Worm (Caenorhabditis elegans) whole organism, early embryonic: Measurements from ENCODE around the gene B0281.1.

Experiments used
- B0310.2 ChIP-seq: sonication (generic microtip); optimal IDR thresholded peaks from 2 replicates; lab custom pipeline; 2016; ENCODE audit warnings: mild to moderate bottlenecking, missing genetic modification characterization, missing compliant biosample characterization
- F13C5.2 ChIP-seq: sonication (generic microtip); optimal IDR thresholded peaks from 2 replicates; lab custom pipeline; 2017; ENCODE audit warnings: mild to moderate bottlenecking, missing genetic modification characterization, inconsistent platforms, missing compliant biosample characterization
- aly-1 ChIP-seq: sonication (generic microtip); optimal IDR thresholded peaks from 2 replicates; lab custom pipeline; 2016; ENCODE audit warnings: missing genetic modification characterization, missing compliant biosample characterization
- ama-1 ChIP-seq: fragments of 150-350 bp; optimal IDR thresholded peaks from 2 replicates; lab custom pipeline; 2014
- ets-7 ChIP-seq: sonication (generic microtip); optimal IDR thresholded peaks from 2 replicates; lab custom pipeline; 2016; ENCODE audit warnings: missing genotype, missing genetic modification characterization, missing compliant biosample characterization
- hmbx-1 ChIP-seq: sonication (generic microtip); optimal IDR thresholded peaks from 2 replicates; lab custom pipeline; 2016; ENCODE audit warnings: mild to moderate bottlenecking, missing genetic modification characterization, missing compliant biosample characterization
- hnd-1 ChIP-seq: sonication (generic microtip); optimal IDR thresholded peaks from 2 replicates; lab custom pipeline; 2016; ENCODE audit warnings: missing genetic modification characterization, missing compliant biosample characterization
- pes-1 ChIP-seq: fragments of 200-800 bp; sonication (Bioruptor generic); IDR thresholded peaks from 2 replicates; pipeline ENCODE4 v1.3.6; 2022; ENCODE audit warnings: missing genetic modification reagents, missing genetic modification characterization, missing compliant biosample characterization
- sea-1 ChIP-seq: fragments of 200-800 bp; sonication (Bioruptor generic); conservative IDR thresholded peaks from 2 replicates; pipeline ENCODE4 v1.3.6; 2022; ENCODE audit warnings: missing genetic modification characterization, missing compliant biosample characterization
- tbx-11 ChIP-seq: fragments of 200-800 bp; sonication (Bioruptor generic); IDR thresholded peaks from 2 replicates; pipeline ENCODE4 v1.3.6; 2022; ENCODE audit warnings: missing genetic modification characterization, missing compliant biosample characterization
- tbx-37 ChIP-seq: fragments of 200-800 bp; sonication (Bioruptor generic); conservative IDR thresholded peaks from 2 replicates; pipeline ENCODE4 v1.3.6; 2022; ENCODE audit warnings: missing genetic modification reagents, missing genetic modification characterization, missing compliant biosample characterization
- tra-4 ChIP-seq: sonication (generic microtip); optimal IDR thresholded peaks from 2 replicates; lab custom pipeline; 2017; ENCODE audit warnings: missing genetic modification characterization, missing compliant biosample characterization

DNA sequence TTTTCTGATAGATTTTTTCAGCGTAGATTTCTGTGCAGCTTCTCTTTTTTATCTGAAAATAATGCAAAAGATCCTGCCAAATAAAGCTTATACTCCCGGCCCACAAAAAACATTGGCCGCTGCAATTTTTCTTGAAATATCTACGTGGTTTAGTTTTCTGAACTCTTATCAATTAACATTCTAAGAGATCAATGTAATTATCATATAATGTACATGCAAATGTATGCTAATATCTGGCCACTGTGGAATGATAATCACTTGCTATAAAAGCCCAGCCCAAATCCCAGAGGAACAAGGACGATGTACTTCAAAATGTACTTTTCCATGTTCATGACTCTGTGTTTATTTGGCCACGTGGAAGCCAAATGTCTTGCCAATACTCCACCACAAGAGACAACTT is 41.6 kb downstream of the B0281.1 start, which contains the start of gene F43C11.2:
- TF ChIP-seq ama-1 (lab: Kevin White, UChicago) (no peak), tra-4 (tag; lab: Kevin White, UChicago) (no peak), aly-1 (no peak), hnd-1 (tag; lab: Kevin White, UChicago) (no peak), B0310.2 (tag; lab: Kevin White, UChicago) (no peak), F13C5.2 (tag; lab: Kevin White, UChicago) (no peak), sea-1 (no peak), pes-1 (no peak), hmbx-1 (tag; lab: Kevin White, UChicago) (no peak), ets-7 (tag; lab: Kevin White, UChicago) (no peak), tbx-37 (no peak), tbx-11 (GFP tag; lab: Robert Waterston, UW) (no peak)
